Worm (Caenorhabditis elegans) whole organism, L1 larva: ENCODE data around the gene gmn-1.

Experiments
- alr-1 ChIP-seq: fragments of 200-800 bp; sonication (Bioruptor generic); optimal IDR thresholded peaks from 2 replicates; lab custom pipeline; 2018; ENCODE audit warnings: borderline replicate concordance, mild to moderate bottlenecking, missing genetic modification characterization, missing compliant biosample characterization
- aly-2 ChIP-seq: fragments of 150-350 bp; optimal IDR thresholded peaks from 2 replicates; lab custom pipeline; 2014; ENCODE audit warnings: missing biosample characterization, missing genetic modification characterization
- egl-27 ChIP-seq, 2 experiments: fragments of 150-350 bp in 1 of 2; sonication (generic microtip); optimal IDR thresholded peaks; 3 replicates each; lab custom pipeline; 2017 to 2018; ENCODE audit warnings: missing biosample characterization in 2 of 2, missing genetic modification characterization in 2 of 2, missing genetic modification reagents in 2 of 2
- elt-3 ChIP-seq, 6 experiments: fragments of 150-350 bp in 1 of 6; sonication (generic microtip); optimal IDR thresholded peaks; 2 replicates each; lab custom pipeline; 2017 to 2018; ENCODE audit warnings: missing biosample characterization in 6 of 6, missing genetic modification characterization in 6 of 6, inconsistent platforms in 1 of 6
- irx-1 ChIP-seq: sonication (generic microtip); optimal IDR thresholded peaks from 2 replicates; lab custom pipeline; 2016; ENCODE audit warnings: missing genetic modification characterization, missing compliant biosample characterization
- skn-1 ChIP-seq: fragments of 150-350 bp; optimal IDR thresholded peaks from 2 replicates; lab custom pipeline; 2014; ENCODE audit warnings: missing biosample characterization, missing genetic modification characterization
- swsn-7 ChIP-seq: sonication (generic microtip); optimal IDR thresholded peaks from 2 replicates; lab custom pipeline; 2016; ENCODE audit warnings: missing genetic modification characterization, missing compliant biosample characterization
- vab-15 ChIP-seq: sonication (generic microtip); optimal IDR thresholded peaks from 2 replicates; lab custom pipeline; 2017; ENCODE audit warnings: missing genotype, mild to moderate bottlenecking, missing genetic modification characterization, missing compliant biosample characterization
- ztf-11 ChIP-seq, 2 experiments: sonication (generic microtip); optimal IDR thresholded peaks; 2 replicates each; lab custom pipeline; 2016 to 2017; ENCODE audit warnings: missing genetic modification characterization in 2 of 2, missing biosample characterization in 1 of 2, missing compliant biosample characterization in 1 of 2

- TF ChIP-seq aly-2 (tag; lab: Kevin White, UChicago) = no peak
- TF ChIP-seq vab-15 (tag; lab: Kevin White, UChicago) = no peak
- TF ChIP-seq egl-27 (tag; optimal IDR thresholded peaks at IDR 0.05; lab: Kevin White, UChicago) = no peak
- no peak for TF ChIP-seq skn-1 (tag; lab: Kevin White, UChicago)
- TF ChIP-seq irx-1 (tag; lab: Kevin White, UChicago) = no peak
- TF ChIP-seq elt-3 (tag; optimal IDR thresholded peaks at IDR 0.05; lab: Kevin White, UChicago) = no peak
- no peak for TF ChIP-seq ztf-11 (tag; optimal IDR thresholded peaks at IDR 0.05; lab: Kevin White, UChicago)
- no peak for TF ChIP-seq alr-1 (tag; lab: Kevin White, UChicago)
- TF ChIP-seq swsn-7 (tag; lab: Kevin White, UChicago) = peak; percentile 15
Measured at ce11 chrIII:12178121-12178520, 47.0 kb downstream of the gmn-1 start.
